Fruit fly (Drosophila melanogaster): ENCODE measurements around the gene CCDC53.
A peak's percentile ranks its signal among the peaks of the same experiment; 100 is the strongest.

CCDC53 gene

DNA sequence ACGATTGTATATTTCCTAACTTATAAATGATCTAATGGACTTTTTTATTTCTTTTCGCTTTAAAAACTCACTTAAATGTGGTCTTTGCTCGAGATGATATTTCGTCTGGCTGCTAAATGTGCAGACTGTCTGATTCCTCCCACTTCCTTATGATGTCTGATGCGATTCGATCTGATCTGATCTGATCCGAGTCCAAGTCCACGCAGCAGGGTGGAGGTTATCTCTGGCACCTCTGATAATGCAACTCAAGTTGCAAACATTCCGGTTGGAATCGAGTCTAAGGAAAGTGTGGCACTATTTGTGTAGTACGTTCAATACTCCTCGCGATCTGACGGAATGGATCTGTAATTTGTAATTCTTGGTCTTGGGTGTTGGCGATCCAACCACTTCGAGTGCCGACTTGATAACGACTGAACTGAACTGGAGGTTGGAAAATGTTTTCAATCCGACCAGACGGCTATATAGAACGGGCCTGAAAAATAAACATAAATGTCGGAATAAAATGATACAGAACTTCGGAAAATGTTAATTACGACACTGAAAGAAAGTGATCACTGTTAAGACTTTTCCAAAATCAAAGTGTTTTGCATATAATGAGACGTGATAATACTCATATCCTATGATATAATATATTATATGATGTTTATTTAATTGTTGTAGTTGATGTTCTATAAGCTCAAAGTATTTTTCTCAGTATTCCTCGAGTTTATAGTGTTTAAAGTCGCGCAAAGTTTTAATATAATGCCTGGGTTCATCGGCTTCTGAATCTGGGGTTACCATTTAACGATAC is 43.4 kb upstream of the CCDC53 start:
- TF ChIP-seq lola (GFP tag; optimal IDR thresholded peaks at IDR 0.05) (no peak), Hr83 (GFP tag; optimal IDR thresholded peaks at IDR 0.05; ENCODE audit: poor library complexity, severe bottlenecking) (no peak), rgr (GFP tag; optimal IDR thresholded peaks at IDR 0.05) (no peak), foxo (GFP tag; optimal IDR thresholded peaks at IDR 0.05) (no peak), dl (GFP tag; optimal IDR thresholded peaks at IDR 0.05; ENCODE audit: insufficient read depth in 1 of 2, partially characterized antibody in 2 of 2) (no peak), h (GFP tag; optimal IDR thresholded peaks at IDR 0.05) (no peak), Rel (GFP tag; optimal IDR thresholded peaks at IDR 0.05) (no peak), Rel (tag; optimal IDR thresholded peaks at IDR 0.05) (no peak), sv (GFP tag; optimal IDR thresholded peaks at IDR 0.05) (no peak), dmrt93B (GFP tag; optimal IDR thresholded peaks at IDR 0.05) (no peak), N (GFP tag; optimal IDR thresholded peaks at IDR 0.05) (no peak), Abd-B (GFP tag; optimal IDR thresholded peaks at IDR 0.05) (no peak), br (GFP tag; optimal IDR thresholded peaks at IDR 0.05) (no peak), Dfd (GFP tag; optimal IDR thresholded peaks at IDR 0.05) (no peak), Hr78 (GFP tag; optimal IDR thresholded peaks at IDR 0.05) (no peak), Dif (GFP tag; optimal IDR thresholded peaks at IDR 0.05; ENCODE audit: partially characterized antibody) (no peak), dsf (GFP tag; optimal IDR thresholded peaks at IDR 0.05; ENCODE audit: borderline replicate concordance) (no peak)

DNA sequence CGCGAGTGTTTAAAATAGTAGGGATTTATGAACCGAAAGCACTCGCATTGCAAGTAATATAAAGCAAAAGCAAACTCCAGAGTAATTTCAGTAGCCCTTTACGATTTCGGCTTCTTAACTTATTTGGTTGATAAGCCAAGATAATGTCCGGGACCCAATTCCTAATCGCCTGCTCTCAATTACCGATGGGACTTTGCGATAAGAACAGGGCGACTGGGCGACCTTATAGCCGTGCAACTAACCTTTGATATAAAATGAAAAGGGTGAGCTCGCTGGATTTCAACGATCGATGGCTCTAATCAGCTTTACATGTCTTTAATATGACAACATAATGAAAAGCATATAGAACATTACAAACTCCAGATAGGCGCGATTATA is 42.8 kb upstream of the CCDC53 start, which contains the start of gene CG7227:
TSS of gene CG7227 (minus strand) at position 72 of the 378 bp plus-strand sequence.
- no peak for TF ChIP-seq Dfd (GFP tag; optimal IDR thresholded peaks at IDR 0.05)
- TF ChIP-seq sv (GFP tag; optimal IDR thresholded peaks at IDR 0.05), result no peak
- TF ChIP-seq sage (GFP tag; optimal IDR thresholded peaks at IDR 0.05), result no peak
- no peak for TF ChIP-seq rgr (GFP tag; optimal IDR thresholded peaks at IDR 0.05)
- no peak for TF ChIP-seq brk (GFP tag; optimal IDR thresholded peaks at IDR 0.05)
- TF ChIP-seq Jra (GFP tag; optimal IDR thresholded peaks at IDR 0.05), result no peak
- no peak for TF ChIP-seq jim (GFP tag; optimal IDR thresholded peaks at IDR 0.05)
- no peak for TF ChIP-seq CrebA (GFP tag; optimal IDR thresholded peaks at IDR 0.05; ENCODE audit: borderline replicate concordance)
- TF ChIP-seq Rel (GFP tag; optimal IDR thresholded peaks at IDR 0.05), result no peak
- no peak for TF ChIP-seq Rel (tag; optimal IDR thresholded peaks at IDR 0.05)
- no peak for TF ChIP-seq OdsH (GFP tag; optimal IDR thresholded peaks at IDR 0.05)
- TF ChIP-seq tai (GFP tag; optimal IDR thresholded peaks at IDR 0.05), result no peak
- TF ChIP-seq usp (GFP tag; optimal IDR thresholded peaks at IDR 0.05), result no peak
- TF ChIP-seq Mio (GFP tag; optimal IDR thresholded peaks at IDR 0.05), result no peak
- no peak for TF ChIP-seq Dif (GFP tag; optimal IDR thresholded peaks at IDR 0.05; ENCODE audit: partially characterized antibody)
- no peak for TF ChIP-seq ey (GFP tag; optimal IDR thresholded peaks at IDR 0.05)
- TF ChIP-seq HLH106 (tag; optimal IDR thresholded peaks at IDR 0.05), result no peak
- TF ChIP-seq Hnf4 (GFP tag; optimal IDR thresholded peaks at IDR 0.05), result no peak

DNA sequence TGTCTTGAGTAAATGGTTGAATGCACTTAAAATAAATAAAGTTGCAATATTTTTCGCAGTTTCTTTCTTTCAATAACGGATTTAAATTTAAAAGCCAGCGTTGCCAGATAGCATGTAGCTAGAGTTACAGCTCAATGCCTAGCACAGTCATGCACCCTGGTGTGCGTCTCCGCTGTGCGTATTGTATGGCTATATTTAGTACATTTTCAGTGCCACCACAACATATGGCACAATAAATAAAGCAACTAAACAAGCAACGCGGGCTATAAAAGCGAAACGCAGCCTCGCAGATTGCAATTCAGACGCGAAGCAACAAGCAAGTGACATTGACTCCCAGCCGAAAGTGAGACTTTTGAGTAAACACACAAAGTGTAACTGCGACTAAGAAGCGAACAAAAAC is 42.3 kb upstream of the CCDC53 start, which contains the start of gene Sirup:
TSS of gene Sirup (plus strand) at position 215 of the 400 bp plus-strand sequence.
- TF ChIP-seq Dfd (GFP tag; optimal IDR thresholded peaks at IDR 0.05) (no peak), Rel (GFP tag; optimal IDR thresholded peaks at IDR 0.05) (no peak), Rel (tag; optimal IDR thresholded peaks at IDR 0.05) (peak; percentile 52), dsf (GFP tag; optimal IDR thresholded peaks at IDR 0.05; ENCODE audit: borderline replicate concordance) (no peak), foxo (GFP tag; optimal IDR thresholded peaks at IDR 0.05) (peak in 1 of 2 experiments; percentile 19), Sp1 (GFP tag; optimal IDR thresholded peaks at IDR 0.05) (peak; percentile 54), Dif (GFP tag; optimal IDR thresholded peaks at IDR 0.05; ENCODE audit: partially characterized antibody) (peak; percentile 11), woc (GFP tag; optimal IDR thresholded peaks at IDR 0.05) (no peak), Hr83 (GFP tag; optimal IDR thresholded peaks at IDR 0.05; ENCODE audit: poor library complexity, severe bottlenecking) (no peak), rgr (GFP tag; optimal IDR thresholded peaks at IDR 0.05) (peak; percentile 43), Myc (optimal IDR thresholded peaks at IDR 0.05) (peak; percentile 25), CrebA (GFP tag; optimal IDR thresholded peaks at IDR 0.05; ENCODE audit: borderline replicate concordance) (no peak), OdsH (GFP tag; optimal IDR thresholded peaks at IDR 0.05) (peak; percentile 31), fru (GFP tag; optimal IDR thresholded peaks at IDR 0.05) (peak; percentile 32), GATAd (GFP tag; optimal IDR thresholded peaks at IDR 0.05) (no peak), br (GFP tag; optimal IDR thresholded peaks at IDR 0.05) (peak; percentile 21), brk (GFP tag; optimal IDR thresholded peaks at IDR 0.05) (no peak), Hnf4 (GFP tag; optimal IDR thresholded peaks at IDR 0.05) (peak; percentile 71), tai (GFP tag; optimal IDR thresholded peaks at IDR 0.05) (peak; percentile 55)
